Fruit fly (Drosophila melanogaster) whole organism: Measurements from ENCODE around the gene CG43338.

Source experiments
- CG8478 ChIP-seq: fragments of >200 bp; optimal IDR thresholded peaks from 2 replicates; lab custom pipeline; 2018; ENCODE audit warnings: inconsistent platforms
- Dll ChIP-seq: fragments of >200 bp; optimal IDR thresholded peaks from 2 replicates; lab custom pipeline; 2017
- psq ChIP-seq: fragments of >200 bp; optimal IDR thresholded peaks from 2 replicates; lab custom pipeline; 2017
- usp ChIP-seq: fragments of >200 bp; optimal IDR thresholded peaks from 2 replicates; lab custom pipeline; 2017; ENCODE audit warnings: missing biosample characterization, missing genetic modification characterization, mixed read lengths

DNA sequence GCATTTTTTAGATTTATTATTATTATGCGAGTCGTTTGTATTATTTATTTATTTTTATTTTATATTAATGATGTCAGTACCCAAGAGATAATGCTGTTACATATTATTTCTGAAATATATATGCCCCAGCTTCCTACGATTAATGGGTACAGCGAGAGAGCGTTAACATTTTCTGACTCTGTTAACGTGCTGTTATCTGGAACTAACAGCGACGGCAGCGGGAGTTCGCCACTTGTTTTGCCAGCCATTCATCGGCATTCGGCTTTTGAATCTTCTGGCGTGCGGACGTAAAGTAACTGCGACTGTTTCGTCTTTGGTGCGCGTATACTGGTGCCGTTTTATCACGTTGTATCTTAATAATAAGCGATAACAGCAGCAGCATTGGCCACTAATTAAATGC is 54.0 kb downstream of the CG43338 start, which contains the start of gene MESR3:
- TF ChIP-seq psq (lab: Kevin White, UChicago), result no peak
- TF ChIP-seq usp (GFP tag; lab: Kevin White, UChicago), result no peak
- TF ChIP-seq CG8478, result no peak
- no peak for TF ChIP-seq Dll (lab: Kevin White, UChicago)
